Fruit fly (Drosophila melanogaster): Measurements from ENCODE around the gene Ance-2.

DNA sequence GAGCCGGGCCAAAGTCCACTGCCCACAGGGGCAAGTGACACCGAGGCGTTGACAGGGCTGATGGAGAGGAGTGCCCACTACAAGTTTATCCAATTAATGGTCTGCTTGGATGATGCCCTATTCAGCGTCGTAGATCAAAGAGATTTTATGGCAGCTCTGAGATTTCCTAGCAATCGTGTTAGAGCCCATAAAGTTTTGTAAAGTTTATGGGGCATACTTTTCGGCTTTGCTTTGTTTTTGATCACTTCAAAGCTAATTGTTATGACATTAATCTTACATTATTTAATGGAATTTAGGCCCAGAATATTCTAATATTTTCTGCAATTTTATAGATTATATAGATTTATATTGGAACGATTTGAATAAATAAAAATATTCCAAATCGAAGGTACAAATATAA lies 51.3 kb downstream of the Ance-2 start:
- TF ChIP-seq Dll (optimal IDR thresholded peaks at IDR 0.05) (no peak), psq (optimal IDR thresholded peaks at IDR 0.05) (no peak), usp (GFP tag; optimal IDR thresholded peaks at IDR 0.05) (no peak), pan (optimal IDR thresholded peaks at IDR 0.05) (no peak), EcR (GFP tag; optimal IDR thresholded peaks at IDR 0.05) (no peak)

Measured in whole organism.